Worm (Caenorhabditis elegans): ENCODE data around the gene slmp-1.

- TF ChIP-seq cog-1 (tag; optimal IDR thresholded peaks at IDR 0.05): no peak
- TF ChIP-seq med-1 (GFP tag; optimal IDR thresholded peaks at IDR 0.05; ENCODE audit: insufficient read depth): no peak
- TF ChIP-seq ztf-29 (GFP tag; IDR thresholded peaks at IDR 0.05): no peak
- no peak for TF ChIP-seq T22C8.4 (GFP tag; IDR thresholded peaks at IDR 0.05)
- no peak for TF ChIP-seq ref-1 (GFP tag; conservative IDR thresholded peaks at IDR 0.05)
- no peak for TF ChIP-seq klf-2 (GFP tag; conservative IDR thresholded peaks at IDR 0.05)
- no peak for TF ChIP-seq ztf-23 (GFP tag; IDR thresholded peaks at IDR 0.05)
Measured at ce11 chrIV:3202111-3202510, 11.4 kb upstream of the slmp-1 start, which contains the start of the genes Y67D8B.3 and Y67D8B.5.
